Worm (Caenorhabditis elegans): ENCODE measurements around the gene cul-3.
A peak's percentile ranks its signal among the peaks of the same experiment; 100 is the strongest.

Gene cul-3

DNA sequence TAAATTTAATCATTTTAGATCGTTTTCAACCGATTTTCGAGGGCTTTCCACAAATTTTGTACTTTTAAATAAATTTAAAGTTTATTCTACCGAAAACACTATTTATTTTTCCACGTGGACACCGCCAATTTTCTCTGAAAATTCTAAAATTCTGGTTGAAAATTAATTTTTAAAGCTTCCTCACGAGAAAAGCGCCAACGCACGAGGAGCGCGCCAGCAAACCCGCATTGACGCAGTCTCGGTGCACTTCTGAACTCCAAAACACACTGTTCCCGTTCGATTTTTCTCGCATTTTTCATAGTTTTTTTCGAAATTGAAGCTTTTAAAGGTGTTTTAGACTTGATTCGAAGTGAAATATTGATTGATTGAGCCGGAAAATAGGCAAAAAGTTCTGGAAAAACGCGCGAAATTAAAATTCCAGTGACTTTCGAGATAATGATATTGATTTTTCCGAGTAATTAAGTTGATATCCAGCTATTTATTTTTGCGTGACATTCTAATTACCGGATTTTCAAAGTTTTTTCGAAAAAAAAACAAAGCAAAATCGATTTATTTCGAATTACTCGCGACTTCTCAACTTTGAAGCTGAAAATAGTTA lies at the start of gene cul-3:
TSS of gene cul-3 (plus strand) at position 548 of the 598 bp plus-strand sequence.
- TF ChIP-seq aly-2 (tag; optimal IDR thresholded peaks at IDR 0.05), result peak; percentile 60
- peak; percentile 64 for TF ChIP-seq skn-1 (tag; optimal IDR thresholded peaks at IDR 0.05)
- no peak for TF ChIP-seq ceh-90 (tag; optimal IDR thresholded peaks at IDR 0.05)
- no peak for TF ChIP-seq egl-27 (tag; optimal IDR thresholded peaks at IDR 0.05)
- TF ChIP-seq nhr-71 (tag; optimal IDR thresholded peaks at IDR 0.05), result peak; percentile 85
- TF ChIP-seq efl-1 (optimal IDR thresholded peaks at IDR 0.05), result peak; percentile 65 to 77
- peak; percentile 77 to 98 for TF ChIP-seq efl-1 (GFP tag; optimal IDR thresholded peaks at IDR 0.05 in 1 of 2)
- TF ChIP-seq mef-2 (tag; optimal IDR thresholded peaks at IDR 0.05), result no peak
- TF ChIP-seq hlh-17 (GFP tag; optimal IDR thresholded peaks at IDR 0.05; ENCODE audit: borderline replicate concordance), result no peak
- TF ChIP-seq hlh-4 (tag; optimal IDR thresholded peaks at IDR 0.05), result no peak
- TF ChIP-seq F16B12.6 (tag; optimal IDR thresholded peaks at IDR 0.05), result peak; percentile 53
- TF ChIP-seq tlp-1 (tag; optimal IDR thresholded peaks at IDR 0.05), result no peak
- no peak for TF ChIP-seq ets-5 (GFP tag; IDR thresholded peaks at IDR 0.05)
- TF ChIP-seq lin-13 (GFP tag; optimal IDR thresholded peaks at IDR 0.05), result peak; percentile 46
- peak; percentile 72 to 77 for TF ChIP-seq lsy-2 (tag; optimal IDR thresholded peaks at IDR 0.05)
- no peak for TF ChIP-seq ceh-63 (GFP tag; optimal IDR thresholded peaks at IDR 0.05)
- peak; percentile 77 for TF ChIP-seq snu-23 (GFP tag; optimal IDR thresholded peaks at IDR 0.05)
- TF ChIP-seq egl-13 (tag; optimal IDR thresholded peaks at IDR 0.05), result peak; percentile 51
- TF ChIP-seq unc-130 (tag; optimal IDR thresholded peaks at IDR 0.05), result peak; percentile 52
- TF ChIP-seq blmp-1 (tag; optimal IDR thresholded peaks at IDR 0.05), result peak; percentile 44
- no peak for TF ChIP-seq aha-1 (tag; optimal IDR thresholded peaks at IDR 0.05)
- peak in 1 of 2 experiments; percentile 45 for TF ChIP-seq mdl-1 (tag; optimal IDR thresholded peaks at IDR 0.05)
- no peak for TF ChIP-seq ztf-4 (tag; optimal IDR thresholded peaks at IDR 0.05)
- no peak for TF ChIP-seq unc-30 (tag; optimal IDR thresholded peaks at IDR 0.05)
- TF ChIP-seq swsn-7 (tag; optimal IDR thresholded peaks at IDR 0.05), result peak; percentile 74
- TF ChIP-seq alr-1 (tag; optimal IDR thresholded peaks at IDR 0.05; ENCODE audit: borderline replicate concordance), result no peak
- TF ChIP-seq xbp-1 (tag; optimal IDR thresholded peaks at IDR 0.05), result peak; percentile 63
- no peak for TF ChIP-seq zag-1 (tag; optimal IDR thresholded peaks at IDR 0.05)
- TF ChIP-seq sptf-1 (tag; optimal IDR thresholded peaks at IDR 0.05), result no peak
- no peak for TF ChIP-seq vab-15 (tag; optimal IDR thresholded peaks at IDR 0.05)
- TF ChIP-seq sup-37 (GFP tag; optimal IDR thresholded peaks at IDR 0.05), result no peak
- TF ChIP-seq C16A3.4 (tag; optimal IDR thresholded peaks at IDR 0.05), result peak; percentile 32
- peak; percentile 10; the same call in 1 of the 2 replicates for TF ChIP-seq mab-9 (GFP tag; IDR thresholded peaks at IDR 0.05)
- no peak for TF ChIP-seq zip-4 (GFP tag; optimal IDR thresholded peaks at IDR 0.05)
- TF ChIP-seq elt-2 (tag; optimal IDR thresholded peaks at IDR 0.05), result peak; percentile 17
- no peak for TF ChIP-seq unc-98 (GFP tag; IDR thresholded peaks at IDR 0.05)
- peak; percentile 32 for TF ChIP-seq nhr-77 (tag; optimal IDR thresholded peaks at IDR 0.05)
- TF ChIP-seq lin-39 (tag; optimal IDR thresholded peaks at IDR 0.05), result peak; percentile 75
- TF ChIP-seq nhr-28 (tag; optimal IDR thresholded peaks at IDR 0.05), result no peak
- TF ChIP-seq isw-1 (GFP tag; IDR thresholded peaks at IDR 0.05), result peak; percentile 52
- peak; percentile 55 for TF ChIP-seq nhr-20 (tag; optimal IDR thresholded peaks at IDR 0.05)
- no peak for TF ChIP-seq ceh-88 (GFP tag; IDR thresholded peaks at IDR 0.05)
- peak; percentile 5 for TF ChIP-seq fkh-4 (tag; optimal IDR thresholded peaks at IDR 0.05; ENCODE audit: borderline replicate concordance)
- peak; percentile 71 for TF ChIP-seq nhr-90 (tag; optimal IDR thresholded peaks at IDR 0.05; ENCODE audit: poor library complexity)
- peak; percentile 75 to 82 for TF ChIP-seq lin-35 (GFP tag; optimal IDR thresholded peaks at IDR 0.05)
- peak; percentile 78 for TF ChIP-seq tbx-2 (tag; optimal IDR thresholded peaks at IDR 0.05)
- TF ChIP-seq nhr-11 (tag; optimal IDR thresholded peaks at IDR 0.05), result peak; percentile 27
- TF ChIP-seq unc-86 (tag; optimal IDR thresholded peaks at IDR 0.05), result peak; percentile 66
- peak; percentile 53 for TF ChIP-seq C04F5.9 (tag; optimal IDR thresholded peaks at IDR 0.05)
- peak; percentile 58 to 77 (median 67) for TF ChIP-seq ceh-82 (tag; optimal IDR thresholded peaks at IDR 0.05)
- no peak for TF ChIP-seq nhr-84 (tag; optimal IDR thresholded peaks at IDR 0.05)
- TF ChIP-seq irx-1 (tag; optimal IDR thresholded peaks at IDR 0.05), result peak; percentile 72
- peak; percentile 46; the same call in 1 of the 2 replicates for TF ChIP-seq grh-1 (GFP tag; IDR thresholded peaks at IDR 0.05)
